Fruit fly (Drosophila melanogaster) ovary, adult (tissue): ENCODE data around the gene Cox17.

Source experiments
- CG17801 ChIP-seq: fragments of 200-800 bp; optimal IDR thresholded peaks from 2 replicates; lab custom pipeline; 2019; ENCODE audit warnings: missing biosample characterization, mild to moderate bottlenecking, missing genetic modification characterization, moderate library complexity; ENCODE audit not compliant: partially characterized antibody

Cox17 gene

dm6 chrX:15082681-15083080 is 1.8 kb downstream of the Cox17 start, which contains the start of gene CG33178:
CG33178 (plus strand) TSS chrX:15082827.
- no peak for TF ChIP-seq CG17801 (GFP tag; lab: Kevin White, UChicago)

- no peak for TF ChIP-seq CG17801 (GFP tag; lab: Kevin White, UChicago)
These were observed 3.6 kb downstream of the Cox17 start, which contains the start of gene CG33177 for dm6 chrX:15080780-15081402. CG33177 (plus strand) TSS chrX:15081367.

dm6 chrX:15079945-15080344 is 4.6 kb downstream of the Cox17 start:
- TF ChIP-seq CG17801 (GFP tag; lab: Kevin White, UChicago), result peak; percentile 34

dm6 chrX:15079163-15079809 is 5.2 kb downstream of the Cox17 start:
- peak; percentile 57 for TF ChIP-seq CG17801 (GFP tag; lab: Kevin White, UChicago)

- TF ChIP-seq CG17801 (GFP tag; lab: Kevin White, UChicago), result no peak
These were observed 6.1 kb downstream of the Cox17 start for dm6 chrX:15078394-15078793.

dm6 chrX:15077576-15078136 is 6.8 kb downstream of the Cox17 start:
- peak; percentile 75 for TF ChIP-seq CG17801 (GFP tag; lab: Kevin White, UChicago)

- TF ChIP-seq CG17801 (GFP tag; lab: Kevin White, UChicago), result no peak
These were observed 7.9 kb downstream of the Cox17 start for dm6 chrX:15076606-15077005.

dm6 chrX:15076038-15076575 is 8.4 kb downstream of the Cox17 start, which contains the start of gene Lsd-2:
Lsd-2 (minus strand) TSS chrX:15076220.
- no peak for TF ChIP-seq CG17801 (GFP tag; lab: Kevin White, UChicago)

dm6 chrX:15075485-15076037 is 8.9 kb downstream of the Cox17 start:
- TF ChIP-seq CG17801 (GFP tag; lab: Kevin White, UChicago), result peak; percentile 79

- TF ChIP-seq CG17801 (GFP tag; lab: Kevin White, UChicago), result peak; percentile 68
These were observed 9.7 kb downstream of the Cox17 start for dm6 chrX:15074646-15075351.

- TF ChIP-seq CG17801 (GFP tag; lab: Kevin White, UChicago), result no peak
These were observed 13.6 kb downstream of the Cox17 start for dm6 chrX:15070811-15071479.

- no peak for TF ChIP-seq CG17801 (GFP tag; lab: Kevin White, UChicago)
These were observed 14.4 kb downstream of the Cox17 start for dm6 chrX:15070137-15070536.

- peak; percentile 97 for TF ChIP-seq CG17801 (GFP tag; lab: Kevin White, UChicago)
These were observed 15.0 kb downstream of the Cox17 start for dm6 chrX:15069417-15069896.

dm6 chrX:15068537-15068936 is 16.0 kb downstream of the Cox17 start:
- TF ChIP-seq CG17801 (GFP tag; lab: Kevin White, UChicago), result no peak
